Worm (Caenorhabditis elegans): ENCODE measurements around the gene dpy-11.

dpy-11 gene

ce11 chrV:6498903-6499302 lies 16.1 kb downstream of the dpy-11 start, which contains the start of gene W01A11.1:
TSS of gene W01A11.1 (plus strand) at chrV:6499224.
- TF ChIP-seq R02D3.7 (tag; optimal IDR thresholded peaks at IDR 0.05) = no peak
- TF ChIP-seq ztf-4 (tag; optimal IDR thresholded peaks at IDR 0.05) = no peak
- TF ChIP-seq lin-11 (tag; optimal IDR thresholded peaks at IDR 0.05) = no peak
- TF ChIP-seq dmd-4 (tag; optimal IDR thresholded peaks at IDR 0.05) = no peak
- TF ChIP-seq elt-1 (tag; optimal IDR thresholded peaks at IDR 0.05) = no peak
- no peak for TF ChIP-seq aly-2 (tag; optimal IDR thresholded peaks at IDR 0.05)
- TF ChIP-seq egl-27 (tag; optimal IDR thresholded peaks at IDR 0.05) = no peak
- no peak for TF ChIP-seq zag-1 (tag; optimal IDR thresholded peaks at IDR 0.05)
- TF ChIP-seq C34F6.9 (tag; optimal IDR thresholded peaks at IDR 0.05) = no peak
- no peak for TF ChIP-seq ceh-16 (tag; optimal IDR thresholded peaks at IDR 0.05)
- no peak for TF ChIP-seq Y55F3AM.14 (GFP tag; optimal IDR thresholded peaks at IDR 0.05)
- no peak for TF ChIP-seq lin-39 (tag; optimal IDR thresholded peaks at IDR 0.05)
- no peak for TF ChIP-seq nhr-237 (tag; optimal IDR thresholded peaks at IDR 0.05)
- no peak for TF ChIP-seq blmp-1 (tag; optimal IDR thresholded peaks at IDR 0.05; ENCODE audit: insufficient read depth)
- TF ChIP-seq snpc-4 (tag; optimal IDR thresholded peaks at IDR 0.05) = no peak

ce11 chrV:6498441-6498840 lies 16.6 kb downstream of the dpy-11 start:
- peak; percentile 2 for TF ChIP-seq nhr-129 (tag; optimal IDR thresholded peaks at IDR 0.05)
- TF ChIP-seq alr-1 (tag; optimal IDR thresholded peaks at IDR 0.05) = no peak

- no peak for TF ChIP-seq R02D3.7 (tag; optimal IDR thresholded peaks at IDR 0.05)
- TF ChIP-seq ZK546.5 (tag; optimal IDR thresholded peaks at IDR 0.05) = no peak
- TF ChIP-seq lin-13 (GFP tag; optimal IDR thresholded peaks at IDR 0.05) = no peak
- TF ChIP-seq lsy-2 (tag; optimal IDR thresholded peaks at IDR 0.05) = no peak
These were observed 18.4 kb downstream of the dpy-11 start, which contains the start of gene dgtr-1 for ce11 chrV:6496611-6497158. TSS of gene dgtr-1 (plus strand) at chrV:6497108.

ce11 chrV:6495353-6495752 lies 19.7 kb downstream of the dpy-11 start:
- TF ChIP-seq nhr-23 (tag; optimal IDR thresholded peaks at IDR 0.05) = no peak
- TF ChIP-seq fos-1 (tag; optimal IDR thresholded peaks at IDR 0.05) = peak; percentile 18

ce11 chrV:6493821-6494220 lies 21.2 kb downstream of the dpy-11 start, which contains the start of gene cpt-6:
TSS of gene cpt-6 (minus strand) at chrV:6493921.
- TF ChIP-seq dmd-4 (tag; optimal IDR thresholded peaks at IDR 0.05) = no peak
- TF ChIP-seq ztf-1 (GFP tag; conservative IDR thresholded peaks at IDR 0.05) = no peak
- no peak for TF ChIP-seq ztf-4 (tag; optimal IDR thresholded peaks at IDR 0.05)
- no peak for TF ChIP-seq lin-11 (tag; optimal IDR thresholded peaks at IDR 0.05)
- no peak for TF ChIP-seq sma-3 (GFP tag; optimal IDR thresholded peaks at IDR 0.05)
- TF ChIP-seq nhr-10 (tag; optimal IDR thresholded peaks at IDR 0.05) = no peak
- no peak for TF ChIP-seq unc-55 (GFP tag; optimal IDR thresholded peaks at IDR 0.05)
- TF ChIP-seq nhr-23 (tag; optimal IDR thresholded peaks at IDR 0.05) = no peak
- TF ChIP-seq lsy-2 (tag; optimal IDR thresholded peaks at IDR 0.05) = no peak
- no peak for TF ChIP-seq ztf-11 (tag; optimal IDR thresholded peaks at IDR 0.05)
- TF ChIP-seq crh-2 (tag; optimal IDR thresholded peaks at IDR 0.05) = no peak
- no peak for TF ChIP-seq ama-1 (optimal IDR thresholded peaks at IDR 0.05)
- TF ChIP-seq sem-4 (tag; optimal IDR thresholded peaks at IDR 0.05) = no peak
- TF ChIP-seq nhr-237 (tag; optimal IDR thresholded peaks at IDR 0.05) = no peak
- TF ChIP-seq lin-39 (tag; optimal IDR thresholded peaks at IDR 0.05) = no peak

- TF ChIP-seq crh-2 (tag; optimal IDR thresholded peaks at IDR 0.05) (peak; percentile 60), R02D3.7 (tag; optimal IDR thresholded peaks at IDR 0.05) (no peak), ZK546.5 (tag; optimal IDR thresholded peaks at IDR 0.05) (no peak), nhr-25 (tag; optimal IDR thresholded peaks at IDR 0.05) (no peak), sma-9 (GFP tag; optimal IDR thresholded peaks at IDR 0.05) (peak; percentile 39), sma-9 (tag; optimal IDR thresholded peaks at IDR 0.05) (no peak), fos-1 (tag; optimal IDR thresholded peaks at IDR 0.05) (peak; percentile 47)
These were observed 22.5 kb downstream of the dpy-11 start for ce11 chrV:6492497-6492896.

Measured in whole organism, L2 larva.